Fruit fly (Drosophila melanogaster): ENCODE data around the gene SCCRO.

DNA sequence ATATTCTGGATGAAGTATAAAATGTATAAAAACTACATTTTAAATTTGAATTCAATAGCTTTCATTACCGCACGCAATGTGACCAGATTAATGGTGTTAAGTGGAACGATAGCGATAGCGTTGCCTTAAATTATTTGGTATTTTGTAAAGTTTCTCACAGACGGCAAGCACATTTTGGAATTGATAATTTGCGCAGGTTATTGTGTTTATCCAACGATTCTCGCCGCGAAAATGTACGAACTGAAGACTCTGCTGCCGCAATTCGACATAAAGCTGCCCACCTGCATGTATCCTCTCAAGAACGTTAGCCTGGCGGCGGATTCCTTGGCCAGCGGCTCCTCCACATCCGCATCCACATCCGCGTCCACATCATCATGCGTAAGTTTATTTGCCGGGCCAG is 20.3 kb downstream of the SCCRO start, which contains the start of gene AIMP2:
- TF ChIP-seq sage (GFP tag; optimal IDR thresholded peaks at IDR 0.05) = no peak
- no peak for TF ChIP-seq dl (GFP tag; optimal IDR thresholded peaks at IDR 0.05; ENCODE audit: insufficient read depth in 1 of 2, partially characterized antibody in 2 of 2)
- no peak for TF ChIP-seq Hr78 (GFP tag; optimal IDR thresholded peaks at IDR 0.05)
- TF ChIP-seq Dif (GFP tag; optimal IDR thresholded peaks at IDR 0.05; ENCODE audit: partially characterized antibody) = no peak
- no peak for TF ChIP-seq tai (GFP tag; optimal IDR thresholded peaks at IDR 0.05)
- TF ChIP-seq h (GFP tag; optimal IDR thresholded peaks at IDR 0.05) = no peak
- TF ChIP-seq GATAd (GFP tag; optimal IDR thresholded peaks at IDR 0.05) = no peak
- TF ChIP-seq psq (GFP tag; optimal IDR thresholded peaks at IDR 0.05) = no peak
- no peak for TF ChIP-seq Jra (GFP tag; optimal IDR thresholded peaks at IDR 0.05)
- no peak for TF ChIP-seq CG9705 (GFP tag; optimal IDR thresholded peaks at IDR 0.05)
- TF ChIP-seq br (GFP tag; optimal IDR thresholded peaks at IDR 0.05) = no peak
- no peak for TF ChIP-seq CG32264 (GFP tag; optimal IDR thresholded peaks at IDR 0.05)

Data from whole organism, wandering third instar larva.